Fruit fly (Drosophila melanogaster) whole organism, embryonic: Measurements from ENCODE around the gene CG5160.
A peak's percentile ranks its signal among the peaks of the same experiment; 100 is the strongest.

ENCODE experiments used
- CG11093 ChIP-seq: fragments of 200-800 bp; sonication (Bioruptor generic); IDR thresholded peaks from 3 replicates; pipeline ENCODE4 v1.3.6; 2022; ENCODE audit warnings: missing biosample characterization, missing genetic modification characterization
- CG11560 ChIP-seq: fragments of 200-800 bp; sonication (Bioruptor generic); IDR thresholded peaks from 3 replicates; pipeline ENCODE4 v1.3.6; 2022; ENCODE audit warnings: missing biosample characterization, missing genetic modification characterization
- CG11695 ChIP-seq: fragments of 200-800 bp; sonication (Bioruptor generic); IDR thresholded peaks from 3 replicates; pipeline ENCODE4 v1.3.6; 2022; ENCODE audit warnings: missing biosample characterization, missing genetic modification characterization
- CG13123 ChIP-seq: fragments of 200-800 bp; sonication (Bioruptor generic); optimal IDR thresholded peaks from 2 replicates; lab custom pipeline; 2016; ENCODE audit warnings: missing biosample characterization, missing genetic modification characterization
- CG15514 ChIP-seq: fragments of 200-800 bp; sonication (Bioruptor generic); optimal IDR thresholded peaks from 3 replicates; lab custom pipeline; 2017; ENCODE audit warnings: missing biosample characterization, missing genetic modification characterization, mild to moderate bottlenecking, moderate library complexity, missing genetic modification reagents
- CG1603 ChIP-seq: fragments of 200-800 bp; sonication (Bioruptor generic); optimal IDR thresholded peaks from 2 replicates; lab custom pipeline; 2019; ENCODE audit warnings: missing biosample characterization, mild to moderate bottlenecking, missing genetic modification characterization, moderate library complexity
- CG18011 ChIP-seq: fragments of 200-800 bp; sonication (Bioruptor generic); optimal IDR thresholded peaks from 2 replicates; lab custom pipeline; 2017; ENCODE audit warnings: missing biosample characterization, missing genetic modification characterization, mild to moderate bottlenecking, moderate library complexity, missing genotype
- CG2678 ChIP-seq: fragments of 200-800 bp; sonication (Bioruptor generic); optimal IDR thresholded peaks from 3 replicates; lab custom pipeline; 2019; ENCODE audit warnings: missing biosample characterization, mild to moderate bottlenecking, missing genetic modification characterization, moderate library complexity
- CG30020 ChIP-seq: fragments of 200-800 bp; optimal IDR thresholded peaks from 2 replicates; lab custom pipeline; 2019; ENCODE audit warnings: missing biosample characterization, mild to moderate bottlenecking, missing genetic modification characterization, moderate library complexity
- CG30431 ChIP-seq: fragments of 200-800 bp; sonication (Bioruptor generic); optimal IDR thresholded peaks from 2 replicates; lab custom pipeline; 2017; ENCODE audit warnings: missing biosample characterization, missing genetic modification characterization
- CG3407 ChIP-seq: fragments of 200-800 bp; sonication (Bioruptor generic); optimal IDR thresholded peaks from 2 replicates; lab custom pipeline; 2018; ENCODE audit warnings: missing biosample characterization, mild to moderate bottlenecking, missing genetic modification characterization
- CG34422 ChIP-seq: fragments of 200-800 bp; sonication (Bioruptor generic); IDR thresholded peaks from 3 replicates; pipeline ENCODE4 v1.3.6; 2022; ENCODE audit warnings: missing biosample characterization, missing genetic modification characterization
- CG3847 ChIP-seq: fragments of 200-800 bp; sonication (Bioruptor generic); IDR thresholded peaks from 2 replicates; pipeline ENCODE4 v1.3.6; 2022; ENCODE audit warnings: missing biosample characterization, missing genetic modification characterization
- CG4404 ChIP-seq: fragments of 200-800 bp; sonication (Bioruptor generic); IDR thresholded peaks from 2 replicates; pipeline ENCODE4 v1.3.6; 2022; ENCODE audit warnings: missing biosample characterization, missing genetic modification characterization
- CG4424 ChIP-seq: fragments of 200-800 bp; sonication (Bioruptor generic); optimal IDR thresholded peaks from 3 replicates; lab custom pipeline; 2016; ENCODE audit warnings: missing biosample characterization, missing genetic modification characterization
- CG6254 ChIP-seq: fragments of 200-800 bp; sonication (Bioruptor generic); optimal IDR thresholded peaks from 3 replicates; lab custom pipeline; 2017; ENCODE audit warnings: mild to moderate bottlenecking, missing biosample characterization, missing genetic modification reagents, missing genetic modification characterization
- CG6689 ChIP-seq: fragments of 200-800 bp; sonication (Bioruptor generic); IDR thresholded peaks from 2 replicates; pipeline ENCODE4 v1.3.6; 2022; ENCODE audit warnings: missing biosample characterization, missing genetic modification characterization
- CG6791 ChIP-seq: fragments of 200-800 bp; sonication (Bioruptor generic); IDR thresholded peaks from 3 replicates; pipeline ENCODE4 v1.3.6; 2022; ENCODE audit warnings: missing biosample characterization, missing genetic modification characterization; ENCODE audit not compliant: partially characterized antibody
- CG7987 ChIP-seq: fragments of 200-800 bp; sonication (Bioruptor generic); optimal IDR thresholded peaks from 2 replicates; lab custom pipeline; 2018; ENCODE audit warnings: missing biosample characterization, mild to moderate bottlenecking, missing genetic modification characterization, moderate library complexity
- CG9797 ChIP-seq: fragments of 200-800 bp; sonication (Bioruptor generic); optimal IDR thresholded peaks from 3 replicates; lab custom pipeline; 2018; ENCODE audit warnings: missing biosample characterization, mild to moderate bottlenecking, missing genetic modification characterization
- CG9876 ChIP-seq: fragments of 200-800 bp; sonication (Bioruptor generic); optimal IDR thresholded peaks from 2 replicates; lab custom pipeline; 2016; ENCODE audit warnings: missing biosample characterization, missing genetic modification characterization
- Camta ChIP-seq: fragments of 200-800 bp; sonication (Bioruptor generic); optimal IDR thresholded peaks from 2 replicates; lab custom pipeline; 2016; ENCODE audit warnings: missing biosample characterization, missing genetic modification characterization
- CrebB ChIP-seq: fragments of 200-800 bp; sonication (Bioruptor generic); optimal IDR thresholded peaks from 3 replicates; lab custom pipeline; 2018; ENCODE audit warnings: missing biosample characterization, mild to moderate bottlenecking, missing genetic modification characterization
- Dip3 ChIP-seq: fragments of 200-800 bp; sonication (Bioruptor generic); optimal IDR thresholded peaks from 3 replicates; lab custom pipeline; 2016; ENCODE audit warnings: missing biosample characterization, missing genetic modification characterization
- Doc2 ChIP-seq: fragments of 200-800 bp; sonication (Bioruptor generic); IDR thresholded peaks from 2 replicates; pipeline ENCODE4 v1.3.6; 2022; ENCODE audit warnings: missing biosample characterization, missing genetic modification characterization
- Drgx ChIP-seq: fragments of 200-800 bp; sonication (Bioruptor generic); IDR thresholded peaks from 2 replicates; pipeline ENCODE4 v1.3.6; 2022; ENCODE audit warnings: missing biosample characterization, missing genetic modification characterization
- Ets97D ChIP-seq: fragments of 200-800 bp; sonication (Bioruptor generic); optimal IDR thresholded peaks from 3 replicates; lab custom pipeline; 2016; ENCODE audit warnings: missing biosample characterization, missing genetic modification characterization
- Hand ChIP-seq: fragments of 200-800 bp; sonication (Bioruptor generic); optimal IDR thresholded peaks from 2 replicates; lab custom pipeline; 2017; ENCODE audit warnings: mild to moderate bottlenecking, missing biosample characterization, missing genetic modification reagents, missing genetic modification characterization
- HmgZ ChIP-seq: fragments of 200-800 bp; sonication (Bioruptor generic); optimal IDR thresholded peaks from 2 replicates; lab custom pipeline; 2018; ENCODE audit warnings: missing biosample characterization, mild to moderate bottlenecking, missing genetic modification characterization
- Hsf ChIP-seq: fragments of 200-800 bp; sonication (Bioruptor generic); optimal IDR thresholded peaks from 3 replicates; lab custom pipeline; 2016; ENCODE audit warnings: missing biosample characterization, missing genetic modification characterization
- PHDP ChIP-seq: fragments of 200-800 bp; sonication (Bioruptor generic); optimal IDR thresholded peaks from 3 replicates; lab custom pipeline; 2018; ENCODE audit warnings: missing biosample characterization, mild to moderate bottlenecking, missing genetic modification characterization, moderate library complexity
- Ravus ChIP-seq: fragments of 200-800 bp; sonication (Bioruptor generic); IDR thresholded peaks from 2 replicates; pipeline ENCODE4 v1.3.6; 2022; ENCODE audit warnings: missing biosample characterization, missing genetic modification characterization
- Rfx ChIP-seq: fragments of 200-800 bp; sonication (Bioruptor generic); IDR thresholded peaks from 2 replicates; pipeline ENCODE4 v1.3.6; 2022; ENCODE audit warnings: missing biosample characterization, missing genetic modification characterization
- corto ChIP-seq: fragments of 200-800 bp; sonication (Bioruptor generic); optimal IDR thresholded peaks from 2 replicates; lab custom pipeline; 2016; ENCODE audit warnings: missing biosample characterization, mild to moderate bottlenecking, missing genetic modification characterization, moderate library complexity
- cwo ChIP-seq: fragments of 200-800 bp; sonication (Bioruptor generic); optimal IDR thresholded peaks from 3 replicates; lab custom pipeline; 2017; ENCODE audit warnings: missing biosample characterization, missing genetic modification characterization, mild to moderate bottlenecking, moderate library complexity, missing genetic modification reagents
- danr ChIP-seq: fragments of 200-800 bp; sonication (Bioruptor generic); IDR thresholded peaks from 2 replicates; pipeline ENCODE4 v1.3.6; 2022; ENCODE audit warnings: missing biosample characterization, missing genetic modification characterization
- dm ChIP-seq: fragments of 200-800 bp; sonication (Bioruptor generic); optimal IDR thresholded peaks from 3 replicates; lab custom pipeline; 2016; ENCODE audit warnings: missing biosample characterization, missing genetic modification characterization
- eyg ChIP-seq: fragments of 200-800 bp; sonication (Bioruptor generic); optimal IDR thresholded peaks from 3 replicates; lab custom pipeline; 2016; ENCODE audit warnings: missing biosample characterization, missing genetic modification characterization
- fd3F ChIP-seq: fragments of 200-800 bp; sonication (Bioruptor generic); optimal IDR thresholded peaks from 2 replicates; lab custom pipeline; 2018; ENCODE audit warnings: missing biosample characterization, mild to moderate bottlenecking, missing genetic modification characterization, moderate library complexity
- fd96Cb ChIP-seq: fragments of 200-800 bp; sonication (Bioruptor generic); optimal IDR thresholded peaks from 2 replicates; lab custom pipeline; 2018; ENCODE audit warnings: missing biosample characterization, mild to moderate bottlenecking, missing genetic modification characterization, moderate library complexity
- fru ChIP-seq: fragments of >200 bp; optimal IDR thresholded peaks from 2 replicates; lab custom pipeline; 2017
- kni ChIP-seq: fragments of 200-800 bp; sonication (Bioruptor generic); optimal IDR thresholded peaks from 3 replicates; lab custom pipeline; 2017; ENCODE audit warnings: mild to moderate bottlenecking, missing biosample characterization, missing genetic modification reagents, missing genetic modification characterization
- lbe ChIP-seq: fragments of 200-800 bp; sonication (Bioruptor generic); optimal IDR thresholded peaks from 2 replicates; lab custom pipeline; 2016; ENCODE audit warnings: missing biosample characterization, mild to moderate bottlenecking, missing genetic modification characterization
- nmo ChIP-seq: fragments of 200-800 bp; sonication (Bioruptor generic); optimal IDR thresholded peaks from 2 replicates; lab custom pipeline; 2018; ENCODE audit warnings: missing biosample characterization, mild to moderate bottlenecking, missing genetic modification characterization, moderate library complexity
- pan ChIP-seq, 4 experiments: fragments of >200 bp in 3 of 4; fragments of 200-800 bp in 1 of 4; sonication (Bioruptor generic) in 1 of 4; optimal IDR thresholded peaks in 3 of 4; IDR thresholded peaks in 1 of 4; 2 replicates each; pipeline versions ENCODE4 v1.3.6 to Lab custom; 2017 to 2022; ENCODE audit warnings: missing biosample characterization in 2 of 4, missing genetic modification characterization in 2 of 4, mixed read lengths in 1 of 4
- ranshi ChIP-seq: fragments of 200-800 bp; sonication (Bioruptor generic); IDR thresholded peaks from 2 replicates; pipeline ENCODE4 v1.3.6; 2022; ENCODE audit warnings: missing biosample characterization, missing genetic modification characterization
- rib ChIP-seq: fragments of 200-800 bp; sonication (Bioruptor generic); IDR thresholded peaks from 2 replicates; pipeline ENCODE4 v1.3.6; 2022; ENCODE audit warnings: missing biosample characterization, missing genetic modification characterization
- sisA ChIP-seq: fragments of 200-800 bp; sonication (Bioruptor generic); IDR thresholded peaks from 2 replicates; pipeline ENCODE4 v1.3.6; 2022; ENCODE audit warnings: missing biosample characterization, missing genetic modification characterization
- sob ChIP-seq: fragments of 200-800 bp; sonication (Bioruptor generic); IDR thresholded peaks from 2 replicates; pipeline ENCODE4 v1.3.6; 2022; ENCODE audit warnings: missing biosample characterization, missing genetic modification characterization

The CG5160 gene

DNA sequence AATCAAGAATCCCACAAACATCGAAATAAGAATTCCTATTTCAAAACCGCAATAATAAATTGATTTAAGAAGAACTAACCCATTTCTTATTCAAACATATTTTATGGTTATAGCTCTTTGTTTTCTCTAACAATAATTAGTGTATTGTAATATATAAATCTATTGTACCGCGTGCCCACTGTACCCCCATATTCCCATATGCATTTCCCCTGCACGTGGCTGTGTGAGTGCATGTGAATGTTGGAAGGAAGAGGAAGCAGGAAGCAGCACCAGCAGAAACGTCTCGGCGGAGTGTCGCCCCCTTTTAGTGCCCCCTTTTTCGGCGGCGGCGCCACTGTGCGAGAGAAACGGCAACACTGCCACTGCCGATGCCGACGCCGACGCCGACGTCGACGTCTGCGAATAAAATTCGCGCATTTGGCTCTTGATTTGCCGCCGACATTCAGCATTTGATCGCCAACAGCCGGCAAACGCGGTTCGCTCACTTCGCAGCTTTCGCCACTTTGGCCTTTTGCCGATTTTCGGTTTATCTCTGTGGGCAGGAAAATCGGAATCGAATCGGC lies 24.9 kb upstream of the CG5160 start (continued):
- TF ChIP-seq lbe (GFP tag; lab: Kevin White, UChicago) (peak; percentile 71), CG4424 (GFP tag; lab: Kevin White, UChicago) (peak; percentile 10), CG30020 (tag; lab: Kevin White, UChicago) (no peak), Dip3 (GFP tag; lab: Kevin White, UChicago) (peak; percentile 61), rib (GFP tag; lab: Robert Waterston, UW) (peak; percentile 94), nmo (peak; percentile 17), Ravus (GFP tag; lab: Robert Waterston, UW) (peak; percentile 28), fd3F (GFP tag; lab: Kevin White, UChicago) (no peak), fru (lab: Kevin White, UChicago) (no peak), Hsf (GFP tag; lab: Kevin White, UChicago) (peak; percentile 12), CG1603 (tag; lab: Kevin White, UChicago) (peak; percentile 34), CG9876 (GFP tag; lab: Kevin White, UChicago) (no peak), CG15514 (GFP tag; lab: Kevin White, UChicago) (peak; percentile 8), CG9797 (GFP tag; lab: Kevin White, UChicago) (peak; percentile 14), sisA (GFP tag; lab: Robert Waterston, UW) (peak; percentile 53), danr (GFP tag; lab: Robert Waterston, UW) (0 out of 2 replicates have a peak, but pooled peaks have one; percentile 34), CrebB (no peak), CG18011 (peak; percentile 73), Rfx (GFP tag; lab: Robert Waterston, UW) (peak; percentile 65), CG6254 (peak; percentile 43), CG34422 (GFP tag; lab: Robert Waterston, UW) (no peak), CG11093 (GFP tag; lab: Robert Waterston, UW) (peak; percentile 17; the same call in 1 of the 3 replicates), Camta (GFP tag; lab: Kevin White, UChicago) (peak; percentile 17), corto (GFP tag; lab: Kevin White, UChicago) (peak; percentile 69), CG11560 (0 out of 3 replicates have a peak, but pooled peaks have one; percentile 22), cwo (GFP tag; lab: Kevin White, UChicago) (peak; percentile 60), fd96Cb (tag; lab: Kevin White, UChicago) (peak; percentile 28), CG3407 (GFP tag; lab: Kevin White, UChicago) (no peak), CG3847 (GFP tag; lab: Robert Waterston, UW) (0 out of 2 replicates have a peak, but pooled peaks have one; percentile 8), CG2678 (peak; percentile 23), CG30431 (peak; percentile 23), pan (optimal IDR thresholded peaks at IDR 0.05; lab: Kevin White, UChicago) (no peak), pan (GFP tag; optimal IDR thresholded peaks at IDR 0.05 in 1 of 2, IDR thresholded peaks at IDR 0.05 in 1 of 2) (peak in 1 of 2 experiments; percentile 26), eyg (peak; percentile 16), CG13123 (GFP tag; lab: Kevin White, UChicago) (no peak), Doc2 (GFP tag; lab: Robert Waterston, UW) (no peak), ranshi (GFP tag; lab: Robert Waterston, UW) (peak; percentile 65), Drgx (GFP tag; lab: Robert Waterston, UW) (peak; percentile 81), CG6689 (GFP tag; lab: Robert Waterston, UW) (peak; percentile 18; the same call in 1 of the 2 replicates), CG4404 (peak; percentile 15; the same call in 1 of the 2 replicates), dm (GFP tag; lab: Kevin White, UChicago) (peak; percentile 38), CG11695 (GFP tag; lab: Robert Waterston, UW) (0 out of 3 replicates have a peak, but pooled peaks have one; percentile 14), sob (peak; percentile 31; the same call in 1 of the 2 replicates), Hand (peak; percentile 11), Ets97D (GFP tag; lab: Kevin White, UChicago) (peak; percentile 23), CG6791 (GFP tag; lab: Robert Waterston, UW) (peak; percentile 55; the same call in 1 of the 3 replicates), PHDP (tag; lab: Kevin White, UChicago) (peak; percentile 29), HmgZ (tag; lab: Kevin White, UChicago) (peak; percentile 30), CG7987 (GFP tag; lab: Kevin White, UChicago) (peak; percentile 44), kni (GFP tag; lab: Kevin White, UChicago) (peak; percentile 38)
